Worm (Caenorhabditis elegans): ENCODE data around the gene B0336.7.
A peak's percentile ranks its signal among the peaks of the same experiment; 100 is the strongest.

The B0336.7 gene

DNA sequence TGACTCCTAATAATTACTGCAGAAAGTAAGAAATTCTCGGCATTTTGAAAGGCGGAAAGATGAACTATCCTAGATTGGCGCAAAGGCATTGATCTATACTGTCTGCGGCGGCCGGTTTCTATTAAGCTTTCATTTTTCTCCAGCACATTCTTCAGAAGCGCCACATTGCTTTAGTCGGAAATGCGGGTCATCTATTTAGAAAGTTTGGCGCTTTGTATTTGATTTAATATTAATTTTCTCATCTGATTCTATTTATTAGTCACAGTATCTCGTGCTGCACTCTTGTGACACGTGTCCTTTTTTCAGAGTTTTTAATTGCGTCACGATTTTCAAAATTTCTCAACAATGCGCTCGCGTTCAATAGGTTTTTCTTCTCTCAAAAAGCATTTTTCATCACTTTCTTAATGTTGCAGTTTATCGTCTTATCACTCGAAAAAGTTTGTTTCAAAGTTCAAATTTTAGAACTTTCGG is 17.9 kb upstream of the B0336.7 start:
- TF ChIP-seq pes-1 (GFP tag; IDR thresholded peaks at IDR 0.05), result no peak
- TF ChIP-seq B0310.2 (tag; optimal IDR thresholded peaks at IDR 0.05), result no peak
- TF ChIP-seq ceh-36 (tag; optimal IDR thresholded peaks at IDR 0.05), result peak; percentile 27
- peak; percentile 83 for TF ChIP-seq ama-1 (optimal IDR thresholded peaks at IDR 0.05)

DNA sequence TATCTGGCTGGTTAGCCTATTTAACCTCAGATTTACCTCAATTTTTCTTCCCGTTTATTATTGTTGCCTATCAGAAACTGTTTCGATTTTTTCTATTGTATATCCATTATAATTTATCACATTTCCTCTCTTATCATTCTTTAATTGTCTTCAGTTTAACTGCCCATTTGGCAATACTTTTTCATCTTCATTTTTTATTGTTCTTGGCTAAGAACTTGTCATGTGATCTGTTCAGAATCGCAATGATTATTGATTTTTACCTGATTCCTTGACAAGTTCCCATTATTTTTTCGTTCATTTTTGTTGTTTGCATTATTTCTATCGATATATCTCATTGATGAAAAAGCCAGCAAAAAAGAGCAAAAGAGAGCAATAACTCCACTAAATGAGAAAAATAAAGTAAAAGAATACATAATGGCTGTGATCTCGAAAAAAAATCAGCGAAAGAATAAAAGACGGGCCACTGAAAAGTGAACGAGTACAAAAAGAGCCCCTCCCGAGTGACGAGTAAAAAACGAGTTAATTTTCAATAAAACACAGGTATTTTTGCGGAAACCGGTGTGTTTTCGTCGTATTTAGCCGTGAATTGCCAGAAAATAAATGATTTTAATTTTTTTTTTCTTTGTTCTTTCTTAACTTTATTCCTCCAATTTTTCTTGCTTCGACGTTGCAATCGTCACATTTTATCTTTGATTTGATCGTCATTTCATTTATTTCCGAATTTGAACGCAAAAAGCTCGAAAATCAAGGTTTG is 17.2 kb upstream of the B0336.7 start, which contains the start of gene arf-1:
Gene arf-1, plus strand, starts transcription at position 657 of the 754 bp plus-strand sequence.
- no peak for TF ChIP-seq ama-1 (optimal IDR thresholded peaks at IDR 0.05)
- TF ChIP-seq hnd-1 (tag; optimal IDR thresholded peaks at IDR 0.05), result no peak
- TF ChIP-seq ets-7 (tag; optimal IDR thresholded peaks at IDR 0.05), result no peak
- no peak for TF ChIP-seq aly-1 (tag; optimal IDR thresholded peaks at IDR 0.05)
- no peak for TF ChIP-seq ceh-36 (tag; optimal IDR thresholded peaks at IDR 0.05)
- no peak for TF ChIP-seq hmbx-1 (tag; optimal IDR thresholded peaks at IDR 0.05)
- TF ChIP-seq tra-4 (tag; optimal IDR thresholded peaks at IDR 0.05), result no peak
- TF ChIP-seq B0310.2 (tag; optimal IDR thresholded peaks at IDR 0.05), result no peak
- TF ChIP-seq hmg-4 (GFP tag; optimal IDR thresholded peaks at IDR 0.05), result no peak

DNA sequence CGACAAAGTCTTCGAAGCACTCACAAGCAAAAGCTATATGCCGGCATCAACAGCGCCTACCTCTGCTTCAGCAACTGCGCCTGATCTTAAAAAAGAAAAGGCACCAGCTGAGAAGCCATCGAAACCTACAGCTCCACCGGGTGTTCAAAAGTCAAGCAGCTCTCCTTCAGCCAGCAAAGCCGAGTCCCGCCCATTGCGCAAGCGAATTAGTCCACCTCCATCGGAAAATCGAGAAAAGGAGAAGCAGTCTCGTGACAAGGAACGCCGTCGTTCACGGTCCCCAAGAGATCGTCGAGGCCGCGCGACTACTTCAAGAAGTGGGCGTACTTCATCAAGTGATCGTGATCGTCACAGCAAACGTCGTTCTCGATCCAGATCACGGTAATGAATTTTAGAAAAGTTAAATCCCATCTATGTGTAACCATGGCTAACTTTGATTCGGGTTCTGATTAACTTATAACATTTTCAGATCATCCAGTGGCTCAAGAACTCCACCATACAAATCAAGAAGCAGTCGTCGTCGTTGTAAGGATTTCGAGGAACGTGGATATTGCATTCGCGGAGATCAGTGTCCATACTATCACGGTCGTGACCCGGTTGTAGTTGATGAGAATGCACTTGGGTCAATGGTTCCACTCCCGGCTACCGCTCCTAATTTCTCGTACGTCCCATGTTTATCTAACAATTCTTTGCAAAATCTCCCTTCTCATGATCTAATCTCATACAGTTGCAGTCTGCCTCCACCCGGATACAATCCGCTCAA is 14.9 kb upstream of the B0336.7 start:
- TF ChIP-seq B0310.2 (tag; optimal IDR thresholded peaks at IDR 0.05) (no peak), flt-1 (GFP tag; IDR thresholded peaks at IDR 0.05) (no peak), hmbx-1 (tag; optimal IDR thresholded peaks at IDR 0.05) (no peak), ets-7 (tag; optimal IDR thresholded peaks at IDR 0.05) (no peak), scrt-1 (GFP tag; IDR thresholded peaks at IDR 0.05) (no peak), hmg-4 (GFP tag; optimal IDR thresholded peaks at IDR 0.05) (no peak), tbx-11 (GFP tag; IDR thresholded peaks at IDR 0.05) (no peak)

DNA sequence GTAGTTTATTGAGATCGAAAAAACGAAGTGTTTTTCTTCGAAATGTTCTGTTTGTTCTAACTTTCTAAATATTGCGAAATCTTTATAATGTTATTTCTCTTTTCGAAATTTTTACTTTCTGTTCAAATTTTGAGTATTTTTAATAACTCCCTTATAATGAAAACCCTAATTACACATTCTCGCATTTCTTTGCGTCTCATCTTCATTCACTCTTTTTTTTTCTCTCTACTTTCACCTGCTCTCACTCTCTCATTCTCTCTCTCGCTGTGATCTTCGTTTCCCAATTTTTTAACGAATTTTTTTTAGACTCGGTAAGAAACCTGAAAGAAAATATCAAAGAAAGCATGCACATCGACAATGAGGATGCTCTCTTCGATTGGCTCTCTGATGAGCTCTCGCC is 14.1 kb upstream of the B0336.7 start, which contains the start of gene rbm-26:
Gene rbm-26, plus strand, starts transcription at position 301 of the 400 bp plus-strand sequence.
- TF ChIP-seq hnd-1 (tag; optimal IDR thresholded peaks at IDR 0.05) (no peak), F13C5.2 (tag; optimal IDR thresholded peaks at IDR 0.05) (no peak), tbx-11 (GFP tag; IDR thresholded peaks at IDR 0.05) (no peak), pes-1 (GFP tag; IDR thresholded peaks at IDR 0.05) (no peak), hmg-4 (GFP tag; optimal IDR thresholded peaks at IDR 0.05) (no peak), scrt-1 (GFP tag; IDR thresholded peaks at IDR 0.05) (no peak), aly-1 (tag; optimal IDR thresholded peaks at IDR 0.05) (no peak), flt-1 (GFP tag; IDR thresholded peaks at IDR 0.05) (no peak), tbx-37 (GFP tag; conservative IDR thresholded peaks at IDR 0.05) (no peak), tra-4 (tag; optimal IDR thresholded peaks at IDR 0.05) (no peak), ama-1 (optimal IDR thresholded peaks at IDR 0.05) (no peak), ceh-36 (tag; optimal IDR thresholded peaks at IDR 0.05) (no peak)

DNA sequence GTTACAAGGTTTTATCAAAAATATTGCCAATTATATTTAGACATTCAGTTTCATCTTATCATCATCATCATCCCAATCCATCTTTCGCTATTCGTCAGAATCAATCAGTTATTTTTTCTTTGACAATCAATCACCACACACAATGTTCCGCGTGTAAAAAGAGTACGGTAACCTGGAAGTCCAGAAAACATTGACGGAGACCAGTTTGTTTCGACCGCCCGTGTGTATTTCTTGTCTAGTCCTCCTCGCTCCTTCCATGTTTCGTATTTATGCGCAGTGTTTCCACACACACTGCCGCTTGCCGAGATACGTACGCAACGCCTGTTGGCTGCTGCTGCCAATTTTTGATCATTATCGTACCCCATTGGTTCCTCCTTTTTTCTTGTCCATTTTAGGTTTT is 13.5 kb upstream of the B0336.7 start:
- no peak for TF ChIP-seq hmbx-1 (tag; optimal IDR thresholded peaks at IDR 0.05)
- 0 out of 2 replicates have a peak, but pooled peaks have one; percentile 26 for TF ChIP-seq sea-1 (GFP tag; conservative IDR thresholded peaks at IDR 0.05)
- TF ChIP-seq ets-7 (tag; optimal IDR thresholded peaks at IDR 0.05), result no peak
- TF ChIP-seq aly-1 (tag; optimal IDR thresholded peaks at IDR 0.05), result peak; percentile 3
- TF ChIP-seq scrt-1 (GFP tag; IDR thresholded peaks at IDR 0.05), result no peak
- TF ChIP-seq tbx-11 (GFP tag; IDR thresholded peaks at IDR 0.05), result no peak

DNA sequence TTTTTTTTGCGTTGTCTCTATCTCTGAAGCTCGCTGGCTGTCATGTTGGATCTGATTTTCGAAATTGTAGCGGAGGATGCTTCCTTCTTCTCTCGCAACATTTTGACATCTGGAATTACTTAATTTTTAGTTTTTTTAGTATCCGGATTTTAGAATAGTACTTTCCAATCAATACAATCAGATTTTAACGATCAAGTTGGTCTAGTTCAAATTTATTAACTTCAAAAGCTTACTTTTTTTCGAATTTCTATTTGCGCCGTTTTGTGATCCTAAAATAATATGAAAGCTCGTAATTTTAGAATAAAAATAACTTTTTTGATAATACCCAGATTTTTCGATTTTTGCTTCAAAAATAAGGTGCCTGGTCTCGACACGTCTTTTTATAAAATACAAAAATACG is 12.9 kb upstream of the B0336.7 start, which contains the start of gene B0336.12:
Gene B0336.12, minus strand, starts transcription at position 101 of the 400 bp plus-strand sequence.
- TF ChIP-seq tra-4 (tag; optimal IDR thresholded peaks at IDR 0.05) (no peak), tbx-11 (GFP tag; IDR thresholded peaks at IDR 0.05) (no peak), ama-1 (optimal IDR thresholded peaks at IDR 0.05) (no peak), sea-1 (GFP tag; conservative IDR thresholded peaks at IDR 0.05) (no peak), tbx-37 (GFP tag; conservative IDR thresholded peaks at IDR 0.05) (no peak), hnd-1 (tag; optimal IDR thresholded peaks at IDR 0.05) (no peak), ceh-36 (tag; optimal IDR thresholded peaks at IDR 0.05) (no peak), B0310.2 (tag; optimal IDR thresholded peaks at IDR 0.05) (no peak), hmg-4 (GFP tag; optimal IDR thresholded peaks at IDR 0.05) (no peak), scrt-1 (GFP tag; IDR thresholded peaks at IDR 0.05) (no peak), F13C5.2 (tag; optimal IDR thresholded peaks at IDR 0.05) (no peak)

DNA sequence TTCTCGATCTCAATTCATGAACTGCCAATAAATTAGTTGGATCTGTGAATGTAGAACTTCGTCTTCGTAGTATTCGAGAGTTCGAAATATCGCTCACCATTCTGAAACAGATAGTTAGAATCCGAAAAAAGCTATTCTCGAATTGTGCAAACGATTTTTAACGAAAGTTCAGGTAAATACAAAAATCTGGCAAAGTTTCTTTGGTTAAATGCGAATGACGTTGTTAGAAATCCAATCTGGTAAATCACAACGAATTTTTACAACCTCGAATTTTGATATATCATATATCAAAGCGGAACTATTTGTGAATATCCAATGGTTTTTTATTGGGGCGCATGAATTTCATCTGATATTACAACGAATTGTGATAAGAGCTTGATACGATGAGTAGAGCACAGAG is 12.1 kb upstream of the B0336.7 start, which contains the start of gene hpo-28:
Gene hpo-28, minus strand, starts transcription at position 101 of the 400 bp plus-strand sequence.
- TF ChIP-seq scrt-1 (GFP tag; IDR thresholded peaks at IDR 0.05) (no peak), pes-1 (GFP tag; IDR thresholded peaks at IDR 0.05) (no peak), hmg-4 (GFP tag; optimal IDR thresholded peaks at IDR 0.05) (no peak), ets-7 (tag; optimal IDR thresholded peaks at IDR 0.05) (no peak), ceh-36 (tag; optimal IDR thresholded peaks at IDR 0.05) (no peak), ama-1 (optimal IDR thresholded peaks at IDR 0.05) (no peak), F13C5.2 (tag; optimal IDR thresholded peaks at IDR 0.05) (no peak), ceh-13 (GFP tag; optimal IDR thresholded peaks at IDR 0.05) (no peak), B0310.2 (tag; optimal IDR thresholded peaks at IDR 0.05) (no peak), tra-4 (tag; optimal IDR thresholded peaks at IDR 0.05) (no peak), hmbx-1 (tag; optimal IDR thresholded peaks at IDR 0.05) (no peak), tbx-37 (GFP tag; conservative IDR thresholded peaks at IDR 0.05) (no peak), flt-1 (GFP tag; IDR thresholded peaks at IDR 0.05) (no peak), tbx-11 (GFP tag; IDR thresholded peaks at IDR 0.05) (no peak), sea-1 (GFP tag; conservative IDR thresholded peaks at IDR 0.05) (no peak), aly-1 (tag; optimal IDR thresholded peaks at IDR 0.05) (no peak), hnd-1 (tag; optimal IDR thresholded peaks at IDR 0.05) (no peak)

Data from whole organism, early embryonic.